Worm (Caenorhabditis elegans) whole organism, late embryonic: ENCODE results near the gene aqp-5.

Source experiments
- C08G9.2 ChIP-seq: sonication (generic microtip); optimal IDR thresholded peaks from 2 replicates; lab custom pipeline; 2016; ENCODE audit warnings: mild to moderate bottlenecking, missing genetic modification characterization, moderate library complexity, missing compliant biosample characterization
- F13H6.1 ChIP-seq: sonication (generic microtip); optimal IDR thresholded peaks from 2 replicates; lab custom pipeline; 2016; ENCODE audit warnings: missing genetic modification characterization, missing compliant biosample characterization
- K02D7.2 ChIP-seq: sonication (generic microtip); optimal IDR thresholded peaks from 2 replicates; lab custom pipeline; 2017; ENCODE audit warnings: mild to moderate bottlenecking, missing genetic modification characterization, missing compliant biosample characterization
- K09A11.1 ChIP-seq: sonication (generic microtip); optimal IDR thresholded peaks from 2 replicates; lab custom pipeline; 2017; ENCODE audit warnings: antibody characterized with exemption, mild to moderate bottlenecking, missing genetic modification characterization, missing compliant biosample characterization; ENCODE audit not compliant: insufficient read depth
- ahr-1 ChIP-seq: sonication (generic microtip); optimal IDR thresholded peaks from 2 replicates; lab custom pipeline; 2016; ENCODE audit warnings: missing genetic modification characterization, missing compliant biosample characterization
- ceh-18 ChIP-seq: sonication (generic microtip); optimal IDR thresholded peaks from 2 replicates; lab custom pipeline; 2016; ENCODE audit warnings: missing genetic modification characterization, missing compliant biosample characterization
- ceh-19 ChIP-seq: fragments of 200-800 bp; sonication (Bioruptor generic); optimal IDR thresholded peaks from 2 replicates; lab custom pipeline; 2018; ENCODE audit warnings: mild to moderate bottlenecking, missing genetic modification characterization, missing compliant biosample characterization
- ceh-2 ChIP-seq: sonication (generic microtip); optimal IDR thresholded peaks from 2 replicates; lab custom pipeline; 2016; ENCODE audit warnings: missing genotype, missing genetic modification characterization, missing compliant biosample characterization
- ceh-31 ChIP-seq: sonication (generic microtip); optimal IDR thresholded peaks from 2 replicates; lab custom pipeline; 2016; ENCODE audit warnings: missing genetic modification characterization, missing compliant biosample characterization
- ceh-34 ChIP-seq: sonication (generic microtip); optimal IDR thresholded peaks from 2 replicates; lab custom pipeline; 2016; ENCODE audit warnings: mild to moderate bottlenecking, missing genetic modification characterization, missing compliant biosample characterization
- ceh-9 ChIP-seq: sonication (generic microtip); optimal IDR thresholded peaks from 2 replicates; lab custom pipeline; 2016; ENCODE audit warnings: mild to moderate bottlenecking, missing genetic modification characterization, inconsistent platforms, missing compliant biosample characterization
- dmd-4 ChIP-seq: sonication (generic microtip); optimal IDR thresholded peaks from 2 replicates; lab custom pipeline; 2016; ENCODE audit warnings: borderline replicate concordance, missing genetic modification characterization, missing compliant biosample characterization
- dve-1 ChIP-seq: sonication (generic microtip); optimal IDR thresholded peaks from 2 replicates; lab custom pipeline; 2017; ENCODE audit warnings: antibody characterized with exemption, mild to moderate bottlenecking, missing genetic modification characterization, missing compliant biosample characterization
- elt-2 ChIP-seq: sonication (generic microtip); optimal IDR thresholded peaks from 2 replicates; lab custom pipeline; 2016; ENCODE audit warnings: missing genetic modification reagents, missing genetic modification characterization, missing compliant biosample characterization
- ets-4 ChIP-seq: sonication (generic microtip); optimal IDR thresholded peaks from 2 replicates; lab custom pipeline; 2016; ENCODE audit warnings: missing genetic modification characterization, missing compliant biosample characterization
- fax-1 ChIP-seq: sonication (generic microtip); optimal IDR thresholded peaks from 2 replicates; lab custom pipeline; 2016; ENCODE audit warnings: missing genotype, missing genetic modification characterization, missing compliant biosample characterization
- fkh-10 ChIP-seq: fragments of 150-350 bp; optimal IDR thresholded peaks from 2 replicates; lab custom pipeline; 2014; ENCODE audit warnings: missing biosample characterization, missing genetic modification reagents, missing genetic modification characterization
- fkh-6 ChIP-seq: sonication (generic microtip); optimal IDR thresholded peaks from 2 replicates; lab custom pipeline; 2016; ENCODE audit warnings: missing genetic modification characterization, missing compliant biosample characterization
- hlh-13 ChIP-seq: fragments of 200-800 bp; sonication (Bioruptor generic); optimal IDR thresholded peaks from 2 replicates; lab custom pipeline; 2018; ENCODE audit warnings: mild to moderate bottlenecking, missing genetic modification characterization, missing compliant biosample characterization
- hlh-15 ChIP-seq: sonication (generic microtip); optimal IDR thresholded peaks from 2 replicates; lab custom pipeline; 2016; ENCODE audit warnings: missing genetic modification characterization, missing compliant biosample characterization
- hlh-6 ChIP-seq: sonication (generic microtip); optimal IDR thresholded peaks from 2 replicates; lab custom pipeline; 2016; ENCODE audit warnings: missing genotype, missing genetic modification characterization, missing compliant biosample characterization
- hlh-8 ChIP-seq: sonication (generic microtip); optimal IDR thresholded peaks from 2 replicates; lab custom pipeline; 2016; ENCODE audit warnings: missing genotype, missing genetic modification characterization, missing compliant biosample characterization
- lim-6 ChIP-seq: sonication (generic microtip); optimal IDR thresholded peaks from 2 replicates; lab custom pipeline; 2016; ENCODE audit warnings: missing genetic modification characterization, missing compliant biosample characterization
- lin-11 ChIP-seq: fragments of 200-800 bp; sonication (Bioruptor generic); optimal IDR thresholded peaks from 2 replicates; lab custom pipeline; 2018; ENCODE audit warnings: mild to moderate bottlenecking, missing genetic modification characterization, missing compliant biosample characterization
- madf-2 ChIP-seq: sonication (generic microtip); optimal IDR thresholded peaks from 2 replicates; lab custom pipeline; 2017; ENCODE audit warnings: missing genetic modification characterization, missing compliant biosample characterization
- mec-3 ChIP-seq: sonication (generic microtip); optimal IDR thresholded peaks from 2 replicates; lab custom pipeline; 2016; ENCODE audit warnings: borderline replicate concordance, missing genetic modification characterization, missing compliant biosample characterization
- nfya-1 ChIP-seq: sonication (generic microtip); optimal IDR thresholded peaks from 2 replicates; lab custom pipeline; 2017; ENCODE audit warnings: missing genetic modification characterization, mild to moderate bottlenecking, missing compliant biosample characterization, antibody characterized with exemption, moderate library complexity
- nhr-11 ChIP-seq: fragments of 150-350 bp; optimal IDR thresholded peaks from 2 replicates; lab custom pipeline; 2014; ENCODE audit warnings: missing biosample characterization, missing genetic modification characterization
- npax-4 ChIP-seq: sonication (generic microtip); optimal IDR thresholded peaks from 2 replicates; lab custom pipeline; 2016; ENCODE audit warnings: missing genetic modification characterization, missing compliant biosample characterization
- pag-3 ChIP-seq: sonication (generic microtip); optimal IDR thresholded peaks from 2 replicates; lab custom pipeline; 2016; ENCODE audit warnings: missing compliant biosample characterization, missing genetic modification characterization, borderline replicate concordance
- pat-9 ChIP-seq: fragments of 200-800 bp; sonication (Bioruptor generic); optimal IDR thresholded peaks from 2 replicates; lab custom pipeline; 2018; ENCODE audit warnings: mild to moderate bottlenecking, missing genetic modification characterization, moderate library complexity, missing compliant biosample characterization
- pax-1 ChIP-seq: fragments of 150-350 bp; optimal IDR thresholded peaks from 2 replicates; lab custom pipeline; 2014; ENCODE audit warnings: missing biosample characterization, missing genetic modification characterization
- pha-2 ChIP-seq: sonication (generic microtip); optimal IDR thresholded peaks from 2 replicates; lab custom pipeline; 2017; ENCODE audit warnings: mild to moderate bottlenecking, missing genetic modification characterization, missing compliant biosample characterization
- pha-4 ChIP-seq: fragments of 150-350 bp; optimal IDR thresholded peaks from 2 replicates; lab custom pipeline; 2018; ENCODE audit warnings: missing biosample characterization, missing genetic modification reagents, missing genetic modification characterization
- pqm-1 ChIP-seq: sonication (generic microtip); optimal IDR thresholded peaks from 2 replicates; lab custom pipeline; 2016; ENCODE audit warnings: missing genetic modification characterization, missing compliant biosample characterization
- pros-1 ChIP-seq: fragments of 150-350 bp; optimal IDR thresholded peaks from 2 replicates; lab custom pipeline; 2014; ENCODE audit warnings: missing biosample characterization, missing genetic modification reagents, missing genetic modification characterization
- ref-2 ChIP-seq: sonication (generic microtip); optimal IDR thresholded peaks from 2 replicates; lab custom pipeline; 2016; ENCODE audit warnings: missing genetic modification characterization, missing compliant biosample characterization
- rnt-1 ChIP-seq: sonication (generic microtip); optimal IDR thresholded peaks from 2 replicates; lab custom pipeline; 2016; ENCODE audit warnings: missing genetic modification characterization, missing compliant biosample characterization
- sdc-2 ChIP-seq: sonication (generic microtip); optimal IDR thresholded peaks from 2 replicates; lab custom pipeline; 2016; ENCODE audit warnings: missing genotype, missing genetic modification characterization, missing compliant biosample characterization
- sox-4 ChIP-seq: sonication (generic microtip); optimal IDR thresholded peaks from 2 replicates; lab custom pipeline; 2017; ENCODE audit warnings: mild to moderate bottlenecking, missing genetic modification characterization, inconsistent platforms, missing compliant biosample characterization
- syd-9 ChIP-seq: sonication (generic microtip); optimal IDR thresholded peaks from 2 replicates; lab custom pipeline; 2016; ENCODE audit warnings: mild to moderate bottlenecking, missing genetic modification characterization, moderate library complexity, missing compliant biosample characterization
- tbx-2 ChIP-seq: sonication (generic microtip); optimal IDR thresholded peaks from 2 replicates; lab custom pipeline; 2016; ENCODE audit warnings: missing genetic modification characterization, missing compliant biosample characterization
- tbx-7 ChIP-seq: sonication (generic microtip); optimal IDR thresholded peaks from 2 replicates; lab custom pipeline; 2016; ENCODE audit warnings: missing genotype, missing genetic modification characterization, missing compliant biosample characterization
- ttx-3 ChIP-seq: sonication (generic microtip); optimal IDR thresholded peaks from 2 replicates; lab custom pipeline; 2016; ENCODE audit warnings: missing genetic modification reagents, missing genetic modification characterization, missing compliant biosample characterization
- unc-3 ChIP-seq, 2 experiments: fragments of 200-800 bp in 1 of 2; sonication (Bioruptor generic) in 1 of 2; sonication (generic microtip) in 1 of 2; conservative IDR thresholded peaks in 1 of 2; optimal IDR thresholded peaks in 1 of 2; 2 replicates each; pipeline versions ENCODE4 v1.3.6 to Lab custom; 2016 to 2022; ENCODE audit warnings: missing compliant biosample characterization in 2 of 2, missing genetic modification characterization in 2 of 2, missing genetic modification reagents in 1 of 2
- unc-42 ChIP-seq: sonication (generic microtip); optimal IDR thresholded peaks from 2 replicates; lab custom pipeline; 2016; ENCODE audit warnings: missing genotype, missing genetic modification characterization, missing compliant biosample characterization
- unc-86 ChIP-seq: sonication (generic microtip); optimal IDR thresholded peaks from 2 replicates; lab custom pipeline; 2016; ENCODE audit warnings: missing genetic modification characterization, missing compliant biosample characterization

aqp-5 gene

DNA sequence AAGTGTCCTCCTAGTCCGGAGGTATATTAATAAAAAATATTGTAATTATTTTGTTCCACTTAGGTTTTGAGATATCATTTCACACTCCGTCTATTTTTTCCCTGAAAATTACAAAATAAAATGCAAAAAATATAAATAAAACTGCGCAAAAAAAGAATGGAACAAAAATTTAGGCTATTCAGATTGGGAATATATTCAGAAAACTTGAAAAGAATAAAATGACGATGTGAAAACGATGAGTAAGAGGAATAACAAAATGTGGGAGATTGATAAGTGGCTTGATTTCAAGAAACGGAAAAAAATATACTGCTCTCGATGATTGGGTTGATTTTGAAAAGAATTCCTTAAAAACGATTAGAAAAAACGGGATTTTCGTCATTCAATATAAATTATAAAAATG lies 22.7 kb downstream of the aqp-5 start, which contains the start of gene dmsr-8:
Gene dmsr-8, minus strand, starts transcription at position 101 of the 400 bp plus-strand sequence.
- TF ChIP-seq dve-1 (tag; lab: Kevin White, UChicago) (no peak), ceh-19 (GFP tag; lab: Kevin White, UChicago) (no peak), K02D7.2 (tag; lab: Kevin White, UChicago) (no peak), pax-1 (tag; lab: Kevin White, UChicago) (no peak), pag-3 (tag; lab: Kevin White, UChicago) (no peak), unc-86 (tag; lab: Kevin White, UChicago) (no peak), ceh-18 (tag; lab: Kevin White, UChicago) (no peak), syd-9 (tag; lab: Kevin White, UChicago) (no peak), dmd-4 (tag; lab: Kevin White, UChicago) (no peak), pha-2 (tag; lab: Kevin White, UChicago) (no peak), lim-6 (tag; lab: Kevin White, UChicago) (no peak), pqm-1 (tag; lab: Kevin White, UChicago) (no peak), hlh-15 (tag; lab: Kevin White, UChicago) (no peak), pha-4 (tag; lab: Kevin White, UChicago) (no peak), elt-2 (tag; lab: Kevin White, UChicago) (no peak), npax-4 (no peak), ttx-3 (tag; lab: Kevin White, UChicago) (no peak), nhr-11 (no peak), ets-4 (tag; lab: Kevin White, UChicago) (no peak)

DNA sequence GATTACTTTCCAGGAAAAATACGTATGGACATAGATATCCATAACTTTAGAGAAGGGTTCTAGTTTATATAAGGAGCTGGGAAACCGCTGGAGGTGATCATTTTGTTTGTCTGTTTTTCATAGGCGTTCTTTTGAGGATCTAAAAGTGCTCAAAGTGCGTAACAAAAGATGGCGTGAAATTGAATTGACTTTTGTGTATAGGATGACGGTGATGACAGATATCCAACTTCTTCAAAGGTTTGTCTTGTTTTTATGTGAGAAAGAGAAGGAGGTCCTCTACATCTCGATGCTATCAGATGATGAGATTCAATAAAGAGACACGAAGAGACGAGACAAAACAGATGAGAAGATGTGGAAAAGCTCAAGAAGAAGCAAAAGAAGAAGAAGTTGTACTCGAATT lies 25.2 kb downstream of the aqp-5 start:
- TF ChIP-seq pha-2 (tag; lab: Kevin White, UChicago): no peak
- no peak for TF ChIP-seq K09A11.1 (tag; lab: Kevin White, UChicago)
- TF ChIP-seq madf-2 (tag; lab: Kevin White, UChicago): no peak
- no peak for TF ChIP-seq sox-4
- TF ChIP-seq hlh-13 (GFP tag; lab: Kevin White, UChicago): no peak
- no peak for TF ChIP-seq ttx-3 (tag; lab: Kevin White, UChicago)
- TF ChIP-seq lin-11 (tag; lab: Kevin White, UChicago): no peak
- no peak for TF ChIP-seq fkh-10
- no peak for TF ChIP-seq nhr-11
- TF ChIP-seq ceh-9 (tag; lab: Kevin White, UChicago): no peak

DNA sequence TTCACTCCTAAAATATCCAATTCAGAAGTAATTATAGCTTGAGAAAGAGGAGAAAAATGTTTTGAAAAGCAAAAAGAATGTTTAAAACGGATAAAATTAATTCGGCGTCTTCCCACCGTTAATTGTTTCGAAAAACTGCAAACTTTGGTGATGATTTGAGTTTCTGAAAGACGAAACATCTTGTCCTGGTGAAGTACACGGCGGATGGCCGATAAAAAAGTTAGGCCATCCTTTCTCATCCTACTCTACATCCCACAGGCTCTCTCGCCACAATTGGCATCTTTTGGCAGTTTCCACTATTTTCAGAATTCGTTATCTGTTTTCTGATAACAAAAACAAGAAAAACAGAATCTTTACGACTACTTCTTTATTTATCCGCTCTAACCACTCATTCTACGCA lies 34.4 kb downstream of the aqp-5 start, which contains the start of the genes C35A5.8 and hda-11:
Gene C35A5.8, minus strand, starts transcription at position 7 of the 400 bp plus-strand sequence.
Gene hda-11, plus strand, starts transcription at position 283 of the 400 bp plus-strand sequence.
- TF ChIP-seq ceh-31 (tag; lab: Kevin White, UChicago): peak; percentile 94
- peak; percentile 22 for TF ChIP-seq sdc-2 (tag; lab: Kevin White, UChicago)
- no peak for TF ChIP-seq lin-11 (tag; lab: Kevin White, UChicago)
- no peak for TF ChIP-seq pros-1
- peak; percentile 91 for TF ChIP-seq ceh-2 (tag; lab: Kevin White, UChicago)
- peak; percentile 48 for TF ChIP-seq ceh-34 (tag; lab: Kevin White, UChicago)
- TF ChIP-seq unc-3 (GFP tag; conservative IDR thresholded peaks at IDR 0.05; lab: Robert Waterston, UW): no peak
- TF ChIP-seq unc-3 (tag; optimal IDR thresholded peaks at IDR 0.05; lab: Kevin White, UChicago): no peak
- TF ChIP-seq ceh-19 (GFP tag; lab: Kevin White, UChicago): peak; percentile 15
- peak; percentile 8 for TF ChIP-seq nfya-1 (tag; lab: Kevin White, UChicago)
- peak; percentile 52 for TF ChIP-seq fkh-6 (tag; lab: Kevin White, UChicago)
- peak; percentile 89 for TF ChIP-seq ets-4 (tag; lab: Kevin White, UChicago)
- TF ChIP-seq elt-2 (tag; lab: Kevin White, UChicago): peak; percentile 78
- peak; percentile 88 for TF ChIP-seq ref-2 (tag; lab: Kevin White, UChicago)
- no peak for TF ChIP-seq pha-4 (tag; lab: Kevin White, UChicago)
- peak; percentile 63 for TF ChIP-seq lim-6 (tag; lab: Kevin White, UChicago)
- peak; percentile 96 for TF ChIP-seq C08G9.2 (tag; lab: Kevin White, UChicago)
- no peak for TF ChIP-seq syd-9 (tag; lab: Kevin White, UChicago)
- no peak for TF ChIP-seq pat-9
- TF ChIP-seq tbx-2 (tag; lab: Kevin White, UChicago): peak; percentile 90
- TF ChIP-seq hlh-15 (tag; lab: Kevin White, UChicago): peak; percentile 1
- peak; percentile 82 for TF ChIP-seq hlh-8
- no peak for TF ChIP-seq hlh-13 (GFP tag; lab: Kevin White, UChicago)
- TF ChIP-seq rnt-1: peak; percentile 60
- peak; percentile 39 for TF ChIP-seq fax-1 (tag; lab: Kevin White, UChicago)
- TF ChIP-seq tbx-7 (tag; lab: Kevin White, UChicago): peak; percentile 88
- peak; percentile 84 for TF ChIP-seq mec-3 (tag; lab: Kevin White, UChicago)
- peak; percentile 65 for TF ChIP-seq F13H6.1 (tag; lab: Kevin White, UChicago)
- TF ChIP-seq unc-42 (tag; lab: Kevin White, UChicago): peak; percentile 22
- no peak for TF ChIP-seq ahr-1
- peak; percentile 7 for TF ChIP-seq hlh-6 (tag; lab: Kevin White, UChicago)
- peak; percentile 25 for TF ChIP-seq ttx-3 (tag; lab: Kevin White, UChicago)
